Worm (Caenorhabditis elegans) whole organism, early embryonic: ENCODE results near the gene wrt-1.

Source experiments
- ama-1 ChIP-seq: fragments of 150-350 bp; optimal IDR thresholded peaks from 2 replicates; lab custom pipeline; 2014
- ceh-13 ChIP-seq: fragments of 200-800 bp; sonication (Bioruptor generic); optimal IDR thresholded peaks from 2 replicates; lab custom pipeline; 2018; ENCODE audit warnings: mild to moderate bottlenecking, missing genetic modification characterization, missing compliant biosample characterization
- ets-7 ChIP-seq: sonication (generic microtip); optimal IDR thresholded peaks from 2 replicates; lab custom pipeline; 2016; ENCODE audit warnings: missing genotype, missing genetic modification characterization, missing compliant biosample characterization
- scrt-1 ChIP-seq: fragments of 200-800 bp; sonication (Bioruptor generic); IDR thresholded peaks from 2 replicates; pipeline ENCODE4 v1.3.6; 2022; ENCODE audit warnings: missing genetic modification characterization, missing compliant biosample characterization
- tbx-11 ChIP-seq: fragments of 200-800 bp; sonication (Bioruptor generic); IDR thresholded peaks from 2 replicates; pipeline ENCODE4 v1.3.6; 2022; ENCODE audit warnings: missing genetic modification characterization, missing compliant biosample characterization

ce11 chrII:7525458-7525857 lies 5.3 kb upstream of the wrt-1 start, which contains the start of the genes ZK1290.7 and rnh-1.1:
- TF ChIP-seq ceh-13 (GFP tag; lab: Kevin White, UChicago) (no peak), ama-1 (lab: Kevin White, UChicago) (no peak), ets-7 (tag; lab: Kevin White, UChicago) (no peak), scrt-1 (GFP tag; lab: Robert Waterston, UW) (no peak), tbx-11 (GFP tag; lab: Robert Waterston, UW) (no peak)
